Worm (Caenorhabditis elegans): ENCODE measurements around the gene pbo-4.

Gene pbo-4

ce11 chrX:10933308-10934014 is 20.5 kb upstream of the pbo-4 start:
- TF ChIP-seq R02D3.7 (tag; optimal IDR thresholded peaks at IDR 0.05) = no peak

- no peak for TF ChIP-seq fos-1 (tag; optimal IDR thresholded peaks at IDR 0.05)
- TF ChIP-seq snpc-4 (tag; optimal IDR thresholded peaks at IDR 0.05) = no peak
- TF ChIP-seq ceh-16 (tag; optimal IDR thresholded peaks at IDR 0.05) = no peak
- TF ChIP-seq sma-9 (GFP tag; optimal IDR thresholded peaks at IDR 0.05) = no peak
- no peak for TF ChIP-seq sma-9 (tag; optimal IDR thresholded peaks at IDR 0.05)
- TF ChIP-seq nhr-10 (tag; optimal IDR thresholded peaks at IDR 0.05) = no peak
- no peak for TF ChIP-seq egl-27 (tag; optimal IDR thresholded peaks at IDR 0.05)
- TF ChIP-seq nhr-25 (tag; optimal IDR thresholded peaks at IDR 0.05) = no peak
- no peak for TF ChIP-seq nhr-21 (tag; optimal IDR thresholded peaks at IDR 0.05)
- TF ChIP-seq Y55F3AM.14 (GFP tag; optimal IDR thresholded peaks at IDR 0.05) = no peak
- TF ChIP-seq R02D3.7 (tag; optimal IDR thresholded peaks at IDR 0.05) = no peak
- TF ChIP-seq nhr-23 (tag; optimal IDR thresholded peaks at IDR 0.05) = no peak
- no peak for TF ChIP-seq ztf-11 (tag; optimal IDR thresholded peaks at IDR 0.05)
- TF ChIP-seq F13H6.1 (tag; optimal IDR thresholded peaks at IDR 0.05) = no peak
Observed at ce11 chrX:10941255-10941654, 12.7 kb upstream of the pbo-4 start, which contains the start of gene pho-7. pho-7 (minus strand) TSS chrX:10941355.

ce11 chrX:10948852-10949251 is 5.1 kb upstream of the pbo-4 start, which contains the start of gene T21B6.3:
T21B6.3 (minus strand) TSS chrX:10948952.
- no peak for TF ChIP-seq ztf-4 (tag; optimal IDR thresholded peaks at IDR 0.05)

ce11 chrX:10951168-10951567 is 2.8 kb upstream of the pbo-4 start, which contains the start of gene K09C8.7:
K09C8.7 (minus strand) TSS chrX:10951393.
- TF ChIP-seq snpc-4 (tag; optimal IDR thresholded peaks at IDR 0.05) (no peak), ZK546.5 (tag; optimal IDR thresholded peaks at IDR 0.05) (no peak), sem-4 (tag; optimal IDR thresholded peaks at IDR 0.05) (no peak), crh-2 (tag; optimal IDR thresholded peaks at IDR 0.05) (no peak), R02D3.7 (tag; optimal IDR thresholded peaks at IDR 0.05) (no peak), C34F6.9 (tag; optimal IDR thresholded peaks at IDR 0.05) (no peak), unc-55 (GFP tag; optimal IDR thresholded peaks at IDR 0.05) (no peak), blmp-1 (tag; optimal IDR thresholded peaks at IDR 0.05; ENCODE audit: insufficient read depth) (no peak), nhr-77 (tag; optimal IDR thresholded peaks at IDR 0.05) (no peak), unc-62 (GFP tag; optimal IDR thresholded peaks at IDR 0.05) (no peak), peb-1 (tag; optimal IDR thresholded peaks at IDR 0.05) (no peak), zag-1 (tag; optimal IDR thresholded peaks at IDR 0.05) (no peak), nhr-129 (tag; optimal IDR thresholded peaks at IDR 0.05) (no peak)

- TF ChIP-seq egl-27 (tag; optimal IDR thresholded peaks at IDR 0.05) (no peak), C34F6.9 (tag; optimal IDR thresholded peaks at IDR 0.05) (no peak), fos-1 (tag; optimal IDR thresholded peaks at IDR 0.05) (peak; percentile 7), Y55F3AM.14 (GFP tag; optimal IDR thresholded peaks at IDR 0.05) (no peak)
Observed at ce11 chrX:10951922-10952321, 2.0 kb upstream of the pbo-4 start.

- TF ChIP-seq ceh-82 (tag; optimal IDR thresholded peaks at IDR 0.05) (no peak), alr-1 (tag; optimal IDR thresholded peaks at IDR 0.05) (no peak), fos-1 (tag; optimal IDR thresholded peaks at IDR 0.05) (peak; percentile 22)
Observed at ce11 chrX:10956972-10957678, 3.2 kb downstream of the pbo-4 start.

- TF ChIP-seq unc-39 (tag; optimal IDR thresholded peaks at IDR 0.05) (no peak), ceh-82 (tag; optimal IDR thresholded peaks at IDR 0.05) (no peak), blmp-1 (tag; optimal IDR thresholded peaks at IDR 0.05; ENCODE audit: insufficient read depth) (no peak), sma-3 (GFP tag; optimal IDR thresholded peaks at IDR 0.05) (no peak), elt-3 (tag; optimal IDR thresholded peaks at IDR 0.05) (no peak), nhr-12 (tag; optimal IDR thresholded peaks at IDR 0.05) (no peak), fos-1 (tag; optimal IDR thresholded peaks at IDR 0.05) (no peak), lsy-2 (tag; optimal IDR thresholded peaks at IDR 0.05) (no peak), nhr-6 (tag; optimal IDR thresholded peaks at IDR 0.05) (no peak), Y55F3AM.14 (GFP tag; optimal IDR thresholded peaks at IDR 0.05) (no peak)
Observed at ce11 chrX:10958427-10958826, 4.5 kb downstream of the pbo-4 start, which contains the start of gene nlp-19. nlp-19 (plus strand) TSS chrX:10958727.
